Worm (Caenorhabditis elegans) whole organism, late embryonic: ENCODE results near the gene C08E8.9.

Experiments used
- C08G9.2 ChIP-seq: sonication (generic microtip); optimal IDR thresholded peaks from 2 replicates; lab custom pipeline; 2016; ENCODE audit warnings: mild to moderate bottlenecking, missing genetic modification characterization, moderate library complexity, missing compliant biosample characterization
- T23F11.4 ChIP-seq: fragments of 200-800 bp; sonication (Bioruptor generic); optimal IDR thresholded peaks from 2 replicates; lab custom pipeline; 2018; ENCODE audit warnings: mild to moderate bottlenecking, missing genetic modification characterization, missing compliant biosample characterization
- ama-1 ChIP-seq: fragments of 150-350 bp; optimal IDR thresholded peaks from 2 replicates; lab custom pipeline; 2014
- ceh-14 ChIP-seq: sonication (generic microtip); optimal IDR thresholded peaks from 2 replicates; lab custom pipeline; 2016; ENCODE audit warnings: missing genotype, missing genetic modification characterization, missing compliant biosample characterization
- ceh-2 ChIP-seq: sonication (generic microtip); optimal IDR thresholded peaks from 2 replicates; lab custom pipeline; 2016; ENCODE audit warnings: missing genotype, missing genetic modification characterization, missing compliant biosample characterization
- ceh-22 ChIP-seq: sonication (generic microtip); optimal IDR thresholded peaks from 2 replicates; lab custom pipeline; 2017; ENCODE audit warnings: missing biosample characterization, missing genetic modification characterization
- ceh-24 ChIP-seq: sonication (generic microtip); optimal IDR thresholded peaks from 2 replicates; lab custom pipeline; 2016; ENCODE audit warnings: mild to moderate bottlenecking, missing genetic modification characterization, missing compliant biosample characterization
- ceh-30 ChIP-seq: fragments of 150-350 bp; optimal IDR thresholded peaks from 2 replicates; lab custom pipeline; 2014; ENCODE audit warnings: missing biosample characterization, missing genetic modification characterization
- ceh-31 ChIP-seq: sonication (generic microtip); optimal IDR thresholded peaks from 2 replicates; lab custom pipeline; 2016; ENCODE audit warnings: missing genetic modification characterization, missing compliant biosample characterization
- ceh-34 ChIP-seq: sonication (generic microtip); optimal IDR thresholded peaks from 2 replicates; lab custom pipeline; 2016; ENCODE audit warnings: mild to moderate bottlenecking, missing genetic modification characterization, missing compliant biosample characterization
- ceh-48 ChIP-seq: sonication (generic microtip); optimal IDR thresholded peaks from 2 replicates; lab custom pipeline; 2016; ENCODE audit warnings: missing genetic modification characterization, inconsistent platforms, missing compliant biosample characterization
- ceh-6 ChIP-seq: fragments of 200-800 bp; sonication (Bioruptor generic); optimal IDR thresholded peaks from 2 replicates; lab custom pipeline; 2018; ENCODE audit warnings: mild to moderate bottlenecking, missing genetic modification characterization, missing compliant biosample characterization
- ceh-9 ChIP-seq: sonication (generic microtip); optimal IDR thresholded peaks from 2 replicates; lab custom pipeline; 2016; ENCODE audit warnings: mild to moderate bottlenecking, missing genetic modification characterization, inconsistent platforms, missing compliant biosample characterization
- elt-2 ChIP-seq: sonication (generic microtip); optimal IDR thresholded peaks from 2 replicates; lab custom pipeline; 2016; ENCODE audit warnings: missing genetic modification reagents, missing genetic modification characterization, missing compliant biosample characterization
- elt-4 ChIP-seq: sonication (generic microtip); optimal IDR thresholded peaks from 2 replicates; lab custom pipeline; 2016; ENCODE audit warnings: missing genetic modification characterization, missing compliant biosample characterization
- fkh-6 ChIP-seq: sonication (generic microtip); optimal IDR thresholded peaks from 2 replicates; lab custom pipeline; 2016; ENCODE audit warnings: missing genetic modification characterization, missing compliant biosample characterization
- hlh-13 ChIP-seq: fragments of 200-800 bp; sonication (Bioruptor generic); optimal IDR thresholded peaks from 2 replicates; lab custom pipeline; 2018; ENCODE audit warnings: mild to moderate bottlenecking, missing genetic modification characterization, missing compliant biosample characterization
- hlh-15 ChIP-seq: sonication (generic microtip); optimal IDR thresholded peaks from 2 replicates; lab custom pipeline; 2016; ENCODE audit warnings: missing genetic modification characterization, missing compliant biosample characterization
- nhr-232 ChIP-seq: sonication (generic microtip); optimal IDR thresholded peaks from 2 replicates; lab custom pipeline; 2016; ENCODE audit warnings: missing genetic modification characterization, missing compliant biosample characterization
- npax-4 ChIP-seq: sonication (generic microtip); optimal IDR thresholded peaks from 2 replicates; lab custom pipeline; 2016; ENCODE audit warnings: missing genetic modification characterization, missing compliant biosample characterization
- pax-1 ChIP-seq: fragments of 150-350 bp; optimal IDR thresholded peaks from 2 replicates; lab custom pipeline; 2014; ENCODE audit warnings: missing biosample characterization, missing genetic modification characterization
- pha-2 ChIP-seq: sonication (generic microtip); optimal IDR thresholded peaks from 2 replicates; lab custom pipeline; 2017; ENCODE audit warnings: mild to moderate bottlenecking, missing genetic modification characterization, missing compliant biosample characterization
- ref-2 ChIP-seq: sonication (generic microtip); optimal IDR thresholded peaks from 2 replicates; lab custom pipeline; 2016; ENCODE audit warnings: missing genetic modification characterization, missing compliant biosample characterization
- sox-2 ChIP-seq: fragments of 200-800 bp; sonication (Bioruptor generic); IDR thresholded peaks from 2 replicates; pipeline ENCODE4 v1.3.6; 2022; ENCODE audit warnings: missing genetic modification reagents, missing genetic modification characterization, missing compliant biosample characterization
- sox-4 ChIP-seq: sonication (generic microtip); optimal IDR thresholded peaks from 2 replicates; lab custom pipeline; 2017; ENCODE audit warnings: mild to moderate bottlenecking, missing genetic modification characterization, inconsistent platforms, missing compliant biosample characterization
- syd-9 ChIP-seq: sonication (generic microtip); optimal IDR thresholded peaks from 2 replicates; lab custom pipeline; 2016; ENCODE audit warnings: mild to moderate bottlenecking, missing genetic modification characterization, moderate library complexity, missing compliant biosample characterization
- tbx-2 ChIP-seq: sonication (generic microtip); optimal IDR thresholded peaks from 2 replicates; lab custom pipeline; 2016; ENCODE audit warnings: missing genetic modification characterization, missing compliant biosample characterization
- tbx-7 ChIP-seq: sonication (generic microtip); optimal IDR thresholded peaks from 2 replicates; lab custom pipeline; 2016; ENCODE audit warnings: missing genotype, missing genetic modification characterization, missing compliant biosample characterization
- unc-3 ChIP-seq, 2 experiments: fragments of 200-800 bp in 1 of 2; sonication (Bioruptor generic) in 1 of 2; sonication (generic microtip) in 1 of 2; conservative IDR thresholded peaks in 1 of 2; optimal IDR thresholded peaks in 1 of 2; 2 replicates each; pipeline versions ENCODE4 v1.3.6 to Lab custom; 2016 to 2022; ENCODE audit warnings: missing compliant biosample characterization in 2 of 2, missing genetic modification characterization in 2 of 2, missing genetic modification reagents in 1 of 2
- zip-5 ChIP-seq: sonication (generic microtip); optimal IDR thresholded peaks from 2 replicates; lab custom pipeline; 2016; ENCODE audit warnings: missing genetic modification characterization, missing compliant biosample characterization
- ztf-16 ChIP-seq: sonication (generic microtip); optimal IDR thresholded peaks from 2 replicates; lab custom pipeline; 2017; ENCODE audit warnings: missing genetic modification characterization, missing compliant biosample characterization

The C08E8.9 gene

ce11 chrV:18354299-18354698, 10.4 kb upstream of the C08E8.9 start:
- no peak for TF ChIP-seq nhr-232
- peak; percentile 28 for TF ChIP-seq ceh-30 (tag; lab: Kevin White, UChicago)

- TF ChIP-seq T23F11.4 (GFP tag; lab: Kevin White, UChicago) (no peak), pha-2 (no peak), ceh-6 (GFP tag; lab: Kevin White, UChicago) (no peak), syd-9 (tag; lab: Kevin White, UChicago) (no peak), tbx-2 (tag; lab: Kevin White, UChicago) (no peak), tbx-7 (tag; lab: Kevin White, UChicago) (no peak), ama-1 (lab: Kevin White, UChicago) (no peak), ceh-48 (tag; lab: Kevin White, UChicago) (no peak), fkh-6 (tag; lab: Kevin White, UChicago) (no peak)
These were observed 8.9 kb upstream of the C08E8.9 start, which contains the start of gene C08E8.2 for ce11 chrV:18355742-18356141. Gene C08E8.2, minus strand, starts transcription at chrV:18355842.

- TF ChIP-seq elt-2 (no peak), sox-4 (no peak), ceh-24 (no peak), ceh-14 (tag; lab: Kevin White, UChicago) (no peak), ztf-16 (tag; lab: Kevin White, UChicago) (no peak), pax-1 (no peak), elt-4 (tag; lab: Kevin White, UChicago) (no peak), ceh-9 (no peak), sox-2 (GFP tag; lab: Robert Waterston, UW) (no peak), ceh-22 (no peak), C08G9.2 (tag; lab: Kevin White, UChicago) (no peak)
These were observed 4.8 kb upstream of the C08E8.9 start, which contains the start of gene C08E8.5 for ce11 chrV:18359888-18360287. Gene C08E8.5, minus strand, starts transcription at chrV:18359988.

- no peak for TF ChIP-seq C08G9.2 (tag; lab: Kevin White, UChicago)
- TF ChIP-seq hlh-13 (GFP tag; lab: Kevin White, UChicago) = no peak
- no peak for TF ChIP-seq pax-1
- no peak for TF ChIP-seq npax-4 (tag; lab: Kevin White, UChicago)
- TF ChIP-seq unc-3 (GFP tag; conservative IDR thresholded peaks at IDR 0.05; lab: Robert Waterston, UW) = no peak
- TF ChIP-seq unc-3 (tag; optimal IDR thresholded peaks at IDR 0.05; lab: Kevin White, UChicago) = no peak
- TF ChIP-seq hlh-15 (tag; lab: Kevin White, UChicago) = no peak
- TF ChIP-seq nhr-232 = no peak
- no peak for TF ChIP-seq ceh-2 (tag; lab: Kevin White, UChicago)
- no peak for TF ChIP-seq ztf-16 (tag; lab: Kevin White, UChicago)
- TF ChIP-seq tbx-2 (tag; lab: Kevin White, UChicago) = no peak
These were observed 2.3 kb upstream of the C08E8.9 start, which contains the start of gene C08E8.1 for ce11 chrV:18362402-18362801. Gene C08E8.1, minus strand, starts transcription at chrV:18362502.

DNA sequence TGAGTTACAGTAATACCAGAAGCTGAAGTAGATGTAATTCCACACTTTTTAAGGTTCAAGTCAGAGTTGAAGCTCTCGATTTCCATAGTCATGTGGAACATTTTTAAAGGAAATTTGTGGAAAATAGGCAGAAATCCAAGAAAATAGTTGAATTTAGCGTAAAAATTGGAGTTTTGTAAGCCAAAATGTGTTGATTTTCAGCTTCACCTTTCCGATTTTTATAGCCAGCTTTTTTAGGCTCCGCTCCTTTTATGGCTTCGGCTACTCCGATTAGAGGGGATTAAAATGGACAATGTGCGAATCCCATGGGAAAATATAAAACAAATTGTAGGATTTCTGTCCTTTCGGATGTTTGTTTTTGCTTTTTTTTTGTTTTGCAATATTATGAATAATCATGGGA, 3.7 kb downstream of the C08E8.9 start, which contains the start of gene C08E8.6:
Gene C08E8.6 (minus strand): TSS at position 101 of the 400 bp plus-strand sequence.
- TF ChIP-seq ceh-30 (tag; lab: Kevin White, UChicago) = no peak
- no peak for TF ChIP-seq C08G9.2 (tag; lab: Kevin White, UChicago)
- TF ChIP-seq ceh-31 (tag; lab: Kevin White, UChicago) = no peak
- no peak for TF ChIP-seq hlh-13 (GFP tag; lab: Kevin White, UChicago)
- TF ChIP-seq, all 69 proteins: peak for 0

- TF ChIP-seq syd-9 (tag; lab: Kevin White, UChicago) (no peak), ceh-34 (tag; lab: Kevin White, UChicago) (no peak), zip-5 (no peak), ref-2 (tag; lab: Kevin White, UChicago) (no peak), tbx-2 (tag; lab: Kevin White, UChicago) (no peak), ceh-22 (no peak)
These were observed 6.4 kb downstream of the C08E8.9 start for ce11 chrV:18371028-18371427.
